Worm (Caenorhabditis elegans): ENCODE results near the gene unc-2.

Gene unc-2

DNA sequence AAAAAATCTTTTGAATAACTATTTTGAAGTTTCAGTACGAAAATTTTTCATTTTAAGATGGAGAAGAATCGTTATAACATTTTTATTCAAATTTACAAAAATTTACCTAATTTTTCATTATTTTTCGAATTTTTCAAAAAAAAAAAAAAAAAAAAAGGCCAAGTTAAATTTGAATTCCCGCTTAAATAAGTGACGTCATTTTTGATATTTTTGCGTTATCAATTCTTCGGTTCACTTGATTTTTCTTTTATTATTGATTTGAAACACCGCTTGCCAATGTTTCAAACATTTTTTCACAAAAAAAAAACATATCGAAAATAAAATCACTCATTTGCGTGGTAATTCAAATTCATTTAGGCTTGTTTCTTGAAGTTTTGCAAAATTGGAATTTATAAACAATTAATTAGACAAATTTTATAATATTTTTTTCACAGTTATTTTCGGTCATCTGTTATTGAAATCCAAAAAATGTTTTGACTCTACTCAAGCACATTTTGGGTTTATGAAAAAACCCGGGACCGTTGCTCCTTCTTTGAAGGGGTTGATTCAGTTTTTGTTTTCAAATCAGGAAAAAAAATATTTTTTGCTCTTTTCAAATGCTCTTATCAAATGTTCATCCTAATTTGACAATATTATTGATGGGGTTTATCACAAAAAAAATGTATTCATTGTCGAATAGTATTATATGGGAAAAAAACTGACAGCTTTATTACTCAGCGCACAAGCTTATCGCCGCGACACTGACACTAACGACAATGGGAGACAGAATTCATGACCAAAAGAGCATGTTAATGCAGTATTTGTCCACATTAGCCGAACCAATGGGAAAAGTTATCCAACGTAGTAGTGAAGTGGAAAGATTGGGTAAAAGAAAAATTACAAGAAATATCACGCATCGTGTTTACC lies 9.0 kb downstream of the unc-2 start:
- no peak for TF ChIP-seq tbx-8 (GFP tag; optimal IDR thresholded peaks at IDR 0.05)
- TF ChIP-seq mab-5 (tag; optimal IDR thresholded peaks at IDR 0.05), result no peak
- no peak for TF ChIP-seq nhr-28 (tag; optimal IDR thresholded peaks at IDR 0.05)
- TF ChIP-seq nhr-76 (tag; optimal IDR thresholded peaks at IDR 0.05), result no peak
- no peak for TF ChIP-seq snpc-4 (tag; optimal IDR thresholded peaks at IDR 0.05)
- TF ChIP-seq nhr-237 (tag; optimal IDR thresholded peaks at IDR 0.05), result no peak
- no peak for TF ChIP-seq ces-1 (GFP tag; optimal IDR thresholded peaks at IDR 0.05)
- no peak for TF ChIP-seq nhr-12 (tag; optimal IDR thresholded peaks at IDR 0.05)
- no peak for TF ChIP-seq sem-2 (GFP tag; optimal IDR thresholded peaks at IDR 0.05)
- no peak for TF ChIP-seq ceh-83 (GFP tag; optimal IDR thresholded peaks at IDR 0.05)
- no peak for TF ChIP-seq nhr-2 (tag; optimal IDR thresholded peaks at IDR 0.05)
- TF ChIP-seq mep-1 (tag; optimal IDR thresholded peaks at IDR 0.05), result no peak
- no peak for TF ChIP-seq lsy-2 (tag; optimal IDR thresholded peaks at IDR 0.05)
- no peak for TF ChIP-seq sptf-1 (tag; optimal IDR thresholded peaks at IDR 0.05)

DNA sequence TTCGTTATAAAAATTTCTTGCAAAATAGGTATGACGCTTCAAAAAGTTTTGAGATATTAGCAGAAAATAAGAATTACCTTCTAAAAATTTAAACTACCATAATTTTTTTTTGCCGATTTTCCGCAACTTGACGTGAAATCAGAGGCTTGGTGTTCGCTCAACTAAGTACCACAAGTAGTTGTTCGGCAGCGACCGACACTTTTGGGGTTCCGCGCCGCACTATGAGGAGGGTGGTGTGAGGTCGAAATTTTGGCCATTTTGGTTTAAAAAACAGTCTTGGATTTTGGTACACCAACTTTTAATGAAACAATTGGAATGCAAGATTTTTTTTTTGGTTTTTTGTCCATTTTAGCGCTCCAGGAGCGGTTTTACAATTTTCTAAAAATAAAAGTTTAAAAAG lies 10.5 kb downstream of the unc-2 start:
- no peak for TF ChIP-seq nhr-28 (tag; optimal IDR thresholded peaks at IDR 0.05)
- TF ChIP-seq mls-2 (tag; optimal IDR thresholded peaks at IDR 0.05), result no peak
- TF ChIP-seq drap-1 (GFP tag; optimal IDR thresholded peaks at IDR 0.05), result no peak
- TF ChIP-seq mab-5 (tag; optimal IDR thresholded peaks at IDR 0.05), result no peak
- no peak for TF ChIP-seq ham-2 (GFP tag; optimal IDR thresholded peaks at IDR 0.05)
- no peak for TF ChIP-seq sem-2 (GFP tag; optimal IDR thresholded peaks at IDR 0.05)
- TF ChIP-seq ces-1 (GFP tag; optimal IDR thresholded peaks at IDR 0.05), result no peak
- TF ChIP-seq zip-8 (tag; optimal IDR thresholded peaks at IDR 0.05), result no peak
- TF ChIP-seq tbx-8 (GFP tag; optimal IDR thresholded peaks at IDR 0.05), result no peak
- TF ChIP-seq lin-13 (tag; optimal IDR thresholded peaks at IDR 0.05), result no peak
- no peak for TF ChIP-seq elt-3 (tag; optimal IDR thresholded peaks at IDR 0.05)
- no peak for TF ChIP-seq unc-62 (GFP tag; optimal IDR thresholded peaks at IDR 0.05)
- TF ChIP-seq ceh-43 (GFP tag; optimal IDR thresholded peaks at IDR 0.05), result no peak
- TF ChIP-seq elt-1 (tag; optimal IDR thresholded peaks at IDR 0.05; ENCODE audit: borderline replicate concordance, insufficient read depth), result no peak

DNA sequence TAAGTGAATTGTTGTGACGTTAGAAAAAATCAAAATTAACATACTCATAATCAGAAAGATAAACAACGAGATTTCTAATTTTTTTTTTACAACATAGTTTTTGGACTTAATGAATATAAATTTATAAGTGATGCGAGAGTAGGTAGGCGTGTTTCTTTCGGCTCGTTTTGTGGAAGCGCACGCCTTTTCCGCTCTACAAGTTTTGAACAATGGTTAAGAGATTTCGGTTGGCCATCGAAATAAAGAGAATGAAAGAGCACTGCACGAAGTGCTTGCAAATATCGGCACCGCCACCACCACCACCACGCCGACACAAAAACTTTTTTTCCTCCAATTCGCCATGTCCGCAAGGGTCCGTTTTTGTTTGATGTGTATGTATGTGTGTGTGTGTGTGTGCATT lies 14.4 kb downstream of the unc-2 start:
- TF ChIP-seq sptf-1 (tag; optimal IDR thresholded peaks at IDR 0.05) (no peak), nhr-28 (tag; optimal IDR thresholded peaks at IDR 0.05) (no peak), ceh-83 (GFP tag; optimal IDR thresholded peaks at IDR 0.05) (no peak), drap-1 (GFP tag; optimal IDR thresholded peaks at IDR 0.05) (no peak), ztf-11 (tag; optimal IDR thresholded peaks at IDR 0.05) (no peak), ces-1 (GFP tag; optimal IDR thresholded peaks at IDR 0.05) (no peak), nhr-12 (tag; optimal IDR thresholded peaks at IDR 0.05) (no peak), bed-3 (GFP tag; optimal IDR thresholded peaks at IDR 0.05) (no peak), nhr-2 (tag; optimal IDR thresholded peaks at IDR 0.05) (no peak), ceh-43 (GFP tag; optimal IDR thresholded peaks at IDR 0.05) (no peak), unc-62 (GFP tag; optimal IDR thresholded peaks at IDR 0.05) (no peak), elt-3 (tag; optimal IDR thresholded peaks at IDR 0.05) (no peak), ham-2 (GFP tag; optimal IDR thresholded peaks at IDR 0.05) (no peak), snpc-4 (tag; optimal IDR thresholded peaks at IDR 0.05) (no peak), flh-1 (GFP tag; optimal IDR thresholded peaks at IDR 0.05) (no peak)

DNA sequence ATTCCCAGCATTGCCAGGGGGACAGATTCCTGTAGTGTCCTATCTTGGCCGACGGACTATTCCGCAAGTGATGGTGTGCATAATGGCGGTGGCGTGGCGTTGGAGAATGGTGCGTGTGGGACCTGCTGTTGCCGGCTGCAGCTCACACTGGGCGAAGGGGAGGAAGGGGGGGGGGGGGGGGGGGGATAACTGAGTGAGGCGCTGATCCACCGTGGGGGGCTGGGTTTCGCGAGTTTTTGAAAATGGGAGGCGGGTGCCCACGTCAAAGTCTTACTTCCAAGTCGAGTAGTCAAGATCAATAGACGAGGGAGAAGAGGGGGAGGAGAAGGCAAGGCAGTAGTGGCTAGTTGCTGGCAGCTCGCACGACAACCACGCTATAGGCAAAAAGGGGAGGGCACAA lies 31.9 kb downstream of the unc-2 start:
- TF ChIP-seq ceh-83 (GFP tag; optimal IDR thresholded peaks at IDR 0.05) (no peak), sptf-1 (tag; optimal IDR thresholded peaks at IDR 0.05) (peak; percentile 63), mls-2 (tag; optimal IDR thresholded peaks at IDR 0.05) (peak; percentile 5), M03D4.4 (tag; optimal IDR thresholded peaks at IDR 0.05) (peak; percentile 37), sem-2 (GFP tag; optimal IDR thresholded peaks at IDR 0.05) (peak; percentile 12)

DNA sequence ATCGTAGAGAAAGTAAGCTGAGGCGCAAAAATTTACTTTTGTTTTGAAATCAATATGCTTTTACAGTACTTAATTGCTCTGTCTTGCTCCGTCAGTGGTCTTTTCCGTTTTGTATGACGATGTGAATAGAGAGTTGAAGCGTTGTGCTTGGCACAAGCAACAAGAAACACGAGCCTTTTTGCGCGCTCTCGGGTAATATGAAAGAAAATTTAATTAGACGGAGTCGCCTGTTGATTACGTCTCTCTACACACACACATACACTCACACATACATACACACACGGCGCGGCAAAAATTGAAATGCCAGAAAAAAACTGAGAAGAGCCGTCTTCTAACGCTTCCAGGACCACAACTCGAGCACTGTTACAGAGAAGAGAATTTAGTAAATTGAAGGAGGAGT lies 33.5 kb downstream of the unc-2 start:
- TF ChIP-seq nhr-76 (tag; optimal IDR thresholded peaks at IDR 0.05) (no peak), ces-1 (GFP tag; optimal IDR thresholded peaks at IDR 0.05) (peak; percentile 92)

DNA sequence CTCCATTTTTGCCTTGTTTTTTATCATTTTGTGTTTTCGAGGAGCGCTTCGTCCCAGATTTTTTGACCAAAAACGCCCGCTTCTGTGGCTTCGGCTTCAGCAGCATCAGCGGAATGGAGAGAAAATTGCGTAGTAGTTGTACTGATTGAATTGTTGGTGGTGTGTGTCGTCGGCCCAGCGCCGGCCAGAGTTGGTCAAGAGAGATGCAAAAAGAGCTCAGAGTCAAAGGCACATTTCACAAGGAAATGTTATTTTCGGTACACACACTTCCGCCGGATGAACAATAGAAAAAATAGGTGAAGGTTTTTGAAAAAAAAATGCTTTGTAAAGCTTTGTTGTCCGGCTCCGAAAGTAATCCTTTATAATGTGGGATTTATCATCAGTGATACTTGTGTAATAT lies 35.6 kb downstream of the unc-2 start:
- TF ChIP-seq sptf-1 (tag; optimal IDR thresholded peaks at IDR 0.05) (no peak), snpc-4 (tag; optimal IDR thresholded peaks at IDR 0.05) (no peak), ces-1 (GFP tag; optimal IDR thresholded peaks at IDR 0.05) (peak; percentile 73), ceh-83 (GFP tag; optimal IDR thresholded peaks at IDR 0.05) (no peak), nhr-76 (tag; optimal IDR thresholded peaks at IDR 0.05) (no peak), tbx-8 (GFP tag; optimal IDR thresholded peaks at IDR 0.05) (no peak), pha-4 (tag; optimal IDR thresholded peaks at IDR 0.05) (no peak), mep-1 (tag; optimal IDR thresholded peaks at IDR 0.05) (no peak), mls-2 (tag; optimal IDR thresholded peaks at IDR 0.05) (no peak)
